Worm (Caenorhabditis elegans): ENCODE measurements around the gene Y38F1A.1.

DNA sequence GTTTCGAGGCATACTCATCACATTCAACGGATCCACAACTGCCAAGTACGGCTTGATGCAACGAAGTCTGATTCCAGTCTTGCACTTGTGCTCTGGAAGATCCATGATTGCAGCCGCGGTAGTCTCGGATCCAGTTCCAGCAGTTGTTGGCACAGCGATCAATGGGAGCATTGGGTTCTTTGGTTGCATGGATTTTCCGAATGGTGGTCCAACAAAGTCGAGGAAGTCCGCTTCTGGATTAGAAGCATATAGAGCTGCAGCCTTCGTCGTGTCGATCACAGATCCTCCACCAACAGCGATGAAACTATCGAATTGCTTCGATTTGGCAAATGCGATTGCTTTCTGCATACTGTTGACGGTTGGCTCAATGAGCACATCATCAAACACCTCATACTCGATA lies 40.8 kb upstream of the Y38F1A.1 start:
- TF ChIP-seq him-1 (tag; optimal IDR thresholded peaks at IDR 0.05) (no peak), dao-5 (tag; optimal IDR thresholded peaks at IDR 0.05) (no peak), W03F9.2 (tag; optimal IDR thresholded peaks at IDR 0.05) (no peak)

All from whole organism, L4/young adult.